Fruit fly (Drosophila melanogaster): ENCODE data around the gene CG32815.

Gene CG32815

dm6 chrX:908763-909497, 23.3 kb upstream of the CG32815 start:
- TF ChIP-seq CG12155 (GFP tag; optimal IDR thresholded peaks at IDR 0.05) (no peak), CG3065 (GFP tag; optimal IDR thresholded peaks at IDR 0.05) (no peak), CG2678 (tag; optimal IDR thresholded peaks at IDR 0.05) (no peak), CG4617 (GFP tag; optimal IDR thresholded peaks at IDR 0.05; ENCODE audit: borderline replicate concordance) (no peak), eyg (GFP tag; optimal IDR thresholded peaks at IDR 0.05) (no peak), btn (GFP tag; optimal IDR thresholded peaks at IDR 0.05) (no peak), scrt (GFP tag; optimal IDR thresholded peaks at IDR 0.05) (peak; percentile 50), CG30020 (tag; optimal IDR thresholded peaks at IDR 0.05) (no peak), sna (GFP tag; IDR thresholded peaks at IDR 0.05; ENCODE audit: partially characterized antibody) (0 out of 2 replicates have a peak, but pooled peaks have one; percentile 19), Max (GFP tag; optimal IDR thresholded peaks at IDR 0.05) (no peak), sob (GFP tag; IDR thresholded peaks at IDR 0.05) (no peak), Taf1 (GFP tag; IDR thresholded peaks at IDR 0.05) (no peak), CG4424 (GFP tag; optimal IDR thresholded peaks at IDR 0.05) (no peak), CG31441 (GFP tag; IDR thresholded peaks at IDR 0.05) (no peak), unc-4 (GFP tag; IDR thresholded peaks at IDR 0.05; ENCODE audit: partially characterized antibody) (no peak), ham (GFP tag; IDR thresholded peaks at IDR 0.05) (no peak), lbe (GFP tag; optimal IDR thresholded peaks at IDR 0.05) (no peak), pita (GFP tag; optimal IDR thresholded peaks at IDR 0.05) (no peak), caup (GFP tag; optimal IDR thresholded peaks at IDR 0.05; ENCODE audit: severe bottlenecking) (no peak), gcm2 (GFP tag; optimal IDR thresholded peaks at IDR 0.05) (no peak), Xrp1 (GFP tag; IDR thresholded peaks at IDR 0.05) (no peak), fd64A (GFP tag; optimal IDR thresholded peaks at IDR 0.05) (no peak), CG12769 (tag; optimal IDR thresholded peaks at IDR 0.05) (no peak), CG3847 (GFP tag; IDR thresholded peaks at IDR 0.05) (no peak), CG7839 (tag; optimal IDR thresholded peaks at IDR 0.05) (no peak), CG2120 (GFP tag; optimal IDR thresholded peaks at IDR 0.05) (no peak), Poxn (GFP tag; IDR thresholded peaks at IDR 0.05) (no peak), MBD-R2 (GFP tag; IDR thresholded peaks at IDR 0.05) (no peak), bbx (GFP tag; IDR thresholded peaks at IDR 0.05; ENCODE audit: partially characterized antibody) (0 out of 2 replicates have a peak, but pooled peaks have one; percentile 13), Pdp1 (GFP tag; optimal IDR thresholded peaks at IDR 0.05) (no peak), sqz (GFP tag; optimal IDR thresholded peaks at IDR 0.05) (peak; percentile 88), CG1832 (GFP tag; optimal IDR thresholded peaks at IDR 0.05) (no peak), GATAe (GFP tag; conservative IDR thresholded peaks at IDR 0.05) (no peak), Atf-2 (GFP tag; optimal IDR thresholded peaks at IDR 0.05) (no peak), unpg (GFP tag; optimal IDR thresholded peaks at IDR 0.05) (no peak), nom (GFP tag; optimal IDR thresholded peaks at IDR 0.05) (peak; percentile 3), CG15696 (tag; optimal IDR thresholded peaks at IDR 0.05) (no peak), twi (tag; optimal IDR thresholded peaks at IDR 0.05) (no peak), CG15011 (GFP tag; optimal IDR thresholded peaks at IDR 0.05) (no peak), CG10147 (GFP tag; optimal IDR thresholded peaks at IDR 0.05) (no peak), CG17385 (GFP tag; optimal IDR thresholded peaks at IDR 0.05) (peak; percentile 60), z (GFP tag; IDR thresholded peaks at IDR 0.05) (peak; percentile 96), CG10321 (GFP tag; IDR thresholded peaks at IDR 0.05) (no peak), CG1233 (GFP tag; optimal IDR thresholded peaks at IDR 0.05) (no peak), BtbVII (GFP tag; optimal IDR thresholded peaks at IDR 0.05) (no peak), chn (GFP tag; optimal IDR thresholded peaks at IDR 0.05) (no peak), ash1 (GFP tag; optimal IDR thresholded peaks at IDR 0.05) (no peak), prd (optimal IDR thresholded peaks at IDR 0.05) (no peak), prd (GFP tag; IDR thresholded peaks at IDR 0.05) (no peak), Adf1 (GFP tag; IDR thresholded peaks at IDR 0.05) (peak; percentile 78)
